Worm (Caenorhabditis elegans): Measurements from ENCODE around the gene mtpn-1.

mtpn-1 gene

DNA sequence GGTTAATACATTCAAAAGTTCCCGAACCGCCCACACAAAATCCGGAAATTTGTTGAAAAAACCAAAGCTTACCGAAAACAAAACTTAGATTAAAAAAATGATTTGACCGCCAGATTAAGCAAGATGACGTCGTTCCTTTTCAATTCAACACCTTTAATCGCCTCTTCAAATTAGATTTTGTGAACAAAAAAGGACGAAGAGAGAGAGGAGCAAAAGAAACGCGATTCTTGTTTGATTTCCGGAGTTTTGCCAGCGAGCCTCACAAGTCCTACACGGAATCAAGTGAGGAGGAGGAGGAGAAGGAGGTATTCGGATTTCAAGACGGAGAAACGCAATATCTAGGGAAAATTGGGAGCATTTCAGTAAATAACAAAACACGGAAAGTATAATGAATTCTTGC, 50.2 kb downstream of the mtpn-1 start:
- TF ChIP-seq C34F6.9 (tag; optimal IDR thresholded peaks at IDR 0.05) (no peak), Y55F3AM.14 (GFP tag; optimal IDR thresholded peaks at IDR 0.05) (no peak), sma-9 (GFP tag; optimal IDR thresholded peaks at IDR 0.05) (no peak), sma-9 (tag; optimal IDR thresholded peaks at IDR 0.05) (no peak), unc-55 (GFP tag; optimal IDR thresholded peaks at IDR 0.05) (no peak), ceh-82 (tag; optimal IDR thresholded peaks at IDR 0.05) (no peak)

All from whole organism, L2 larva.